Worm (Caenorhabditis elegans) whole organism, L2 larva: ENCODE measurements around the gene F43C11.4.

ENCODE experiments used
- C34F6.9 ChIP-seq: fragments of 150-350 bp; optimal IDR thresholded peaks from 2 replicates; lab custom pipeline; 2014; ENCODE audit warnings: missing biosample characterization, missing genetic modification characterization
- F13H6.1 ChIP-seq: sonication (generic microtip); optimal IDR thresholded peaks from 2 replicates; lab custom pipeline; 2016; ENCODE audit warnings: missing genetic modification characterization, missing compliant biosample characterization
- Y55F3AM.14 ChIP-seq: fragments of 200-800 bp; sonication (Bioruptor generic); optimal IDR thresholded peaks from 2 replicates; lab custom pipeline; 2018; ENCODE audit warnings: mild to moderate bottlenecking, missing genetic modification characterization, missing compliant biosample characterization
- ZK546.5 ChIP-seq: sonication (generic microtip); optimal IDR thresholded peaks from 2 replicates; lab custom pipeline; 2017; ENCODE audit warnings: missing biosample characterization, missing genetic modification characterization
- alr-1 ChIP-seq: fragments of 150-350 bp; optimal IDR thresholded peaks from 2 replicates; lab custom pipeline; 2014; ENCODE audit warnings: missing biosample characterization, missing genetic modification characterization
- ama-1 ChIP-seq: fragments of 150-350 bp; optimal IDR thresholded peaks from 2 replicates; lab custom pipeline; 2018; ENCODE audit warnings: inconsistent platforms
- blmp-1 ChIP-seq: sonication (generic microtip); optimal IDR thresholded peaks from 2 replicates; lab custom pipeline; 2017; ENCODE audit warnings: missing genetic modification characterization, mild to moderate bottlenecking, missing compliant biosample characterization, antibody characterized with exemption, moderate library complexity; ENCODE audit not compliant: insufficient read depth
- crh-2 ChIP-seq: sonication (generic microtip); optimal IDR thresholded peaks from 2 replicates; lab custom pipeline; 2017; ENCODE audit warnings: missing biosample characterization, missing genetic modification characterization
- elt-1 ChIP-seq: fragments of 150-350 bp; optimal IDR thresholded peaks from 2 replicates; lab custom pipeline; 2014; ENCODE audit warnings: missing biosample characterization, missing genetic modification characterization
- elt-3 ChIP-seq: sonication (generic microtip); optimal IDR thresholded peaks from 2 replicates; lab custom pipeline; 2017; ENCODE audit warnings: missing biosample characterization, missing genetic modification characterization
- fos-1 ChIP-seq: fragments of 150-350 bp; optimal IDR thresholded peaks from 2 replicates; lab custom pipeline; 2014; ENCODE audit warnings: missing biosample characterization, missing genetic modification characterization
- gmeb-1 ChIP-seq: fragments of 150-350 bp; optimal IDR thresholded peaks from 2 replicates; lab custom pipeline; 2014; ENCODE audit warnings: missing biosample characterization, missing genetic modification characterization
- lin-11 ChIP-seq: fragments of 150-350 bp; sonication (generic microtip); optimal IDR thresholded peaks from 2 replicates; lab custom pipeline; 2014; ENCODE audit warnings: missing biosample characterization, missing genetic modification characterization, inconsistent platforms, mixed read lengths
- lsy-2 ChIP-seq, 2 experiments: fragments of 150-350 bp in 1 of 2; sonication (generic microtip) in 1 of 2; optimal IDR thresholded peaks; 2 replicates each; lab custom pipeline; 2014 to 2017; ENCODE audit warnings: missing biosample characterization in 2 of 2, missing genetic modification characterization in 2 of 2
- mab-5 ChIP-seq: fragments of 150-350 bp; optimal IDR thresholded peaks from 2 replicates; lab custom pipeline; 2014; ENCODE audit warnings: missing biosample characterization, missing genetic modification characterization
- mdl-1 ChIP-seq, 2 experiments: fragments of 150-350 bp in 1 of 2; sonication (generic microtip) in 1 of 2; optimal IDR thresholded peaks; 2 replicates each; lab custom pipeline; 2017; ENCODE audit warnings: missing biosample characterization in 2 of 2, missing genetic modification characterization in 2 of 2
- nhr-10 ChIP-seq: sonication (generic microtip); optimal IDR thresholded peaks from 2 replicates; lab custom pipeline; 2017; ENCODE audit warnings: missing biosample characterization, missing genetic modification characterization
- nhr-12 ChIP-seq: fragments of 150-350 bp; optimal IDR thresholded peaks from 2 replicates; lab custom pipeline; 2014; ENCODE audit warnings: missing biosample characterization, missing genetic modification characterization
- nhr-21 ChIP-seq: fragments of 150-350 bp; optimal IDR thresholded peaks from 2 replicates; lab custom pipeline; 2014; ENCODE audit warnings: missing biosample characterization, missing genetic modification characterization
- nhr-25 ChIP-seq: fragments of 150-350 bp; sonication (generic microtip); optimal IDR thresholded peaks from 3 replicates; lab custom pipeline; 2014; ENCODE audit warnings: missing biosample characterization, missing genetic modification characterization
- nhr-6 ChIP-seq: fragments of 150-350 bp; optimal IDR thresholded peaks from 2 replicates; lab custom pipeline; 2014; ENCODE audit warnings: missing biosample characterization, missing genetic modification characterization
- sem-4 ChIP-seq: fragments of 150-350 bp; optimal IDR thresholded peaks from 2 replicates; lab custom pipeline; 2014; ENCODE audit warnings: missing biosample characterization, missing genetic modification reagents, missing genetic modification characterization
- skn-1 ChIP-seq: sonication (generic microtip); optimal IDR thresholded peaks from 2 replicates; lab custom pipeline; 2017; ENCODE audit warnings: missing biosample characterization, missing genetic modification characterization
- sma-3 ChIP-seq: sonication (generic microtip); optimal IDR thresholded peaks from 2 replicates; lab custom pipeline; 2016; ENCODE audit warnings: missing genetic modification reagents, missing genetic modification characterization, missing compliant biosample characterization
- sma-9 ChIP-seq, 2 experiments: fragments of 150-350 bp in 1 of 2; sonication (generic microtip) in 1 of 2; optimal IDR thresholded peaks; 2 replicates each; lab custom pipeline; 2014 to 2016; ENCODE audit warnings: missing genetic modification characterization in 2 of 2, mild to moderate bottlenecking in 1 of 2, missing biosample characterization in 1 of 2, missing compliant biosample characterization in 1 of 2, missing genetic modification reagents in 1 of 2, moderate library complexity in 1 of 2
- snpc-4 ChIP-seq: fragments of 150-350 bp; optimal IDR thresholded peaks from 2 replicates; lab custom pipeline; 2014; ENCODE audit warnings: missing biosample characterization, missing genetic modification characterization
- unc-55 ChIP-seq: fragments of 150-350 bp; sonication (generic microtip); optimal IDR thresholded peaks from 3 replicates; lab custom pipeline; 2014; ENCODE audit warnings: missing biosample characterization, missing genetic modification reagents, missing genetic modification characterization
- unc-62 ChIP-seq: fragments of 150-350 bp; optimal IDR thresholded peaks from 2 replicates; lab custom pipeline; 2014; ENCODE audit warnings: missing biosample characterization, missing genetic modification reagents, missing genetic modification characterization
- zag-1 ChIP-seq: fragments of 150-350 bp; optimal IDR thresholded peaks from 2 replicates; lab custom pipeline; 2014; ENCODE audit warnings: missing biosample characterization, missing genetic modification characterization
- ztf-1 ChIP-seq: fragments of 200-800 bp; sonication (Bioruptor generic); conservative IDR thresholded peaks from 2 replicates; pipeline ENCODE4 v1.3.6; 2022; ENCODE audit warnings: missing genetic modification characterization, missing compliant biosample characterization
- ztf-11 ChIP-seq: sonication (generic microtip); optimal IDR thresholded peaks from 2 replicates; lab custom pipeline; 2017; ENCODE audit warnings: missing biosample characterization, missing genetic modification characterization
- ztf-4 ChIP-seq: fragments of 150-350 bp; optimal IDR thresholded peaks from 2 replicates; lab custom pipeline; 2014; ENCODE audit warnings: missing biosample characterization, missing genetic modification characterization

The F43C11.4 gene

DNA sequence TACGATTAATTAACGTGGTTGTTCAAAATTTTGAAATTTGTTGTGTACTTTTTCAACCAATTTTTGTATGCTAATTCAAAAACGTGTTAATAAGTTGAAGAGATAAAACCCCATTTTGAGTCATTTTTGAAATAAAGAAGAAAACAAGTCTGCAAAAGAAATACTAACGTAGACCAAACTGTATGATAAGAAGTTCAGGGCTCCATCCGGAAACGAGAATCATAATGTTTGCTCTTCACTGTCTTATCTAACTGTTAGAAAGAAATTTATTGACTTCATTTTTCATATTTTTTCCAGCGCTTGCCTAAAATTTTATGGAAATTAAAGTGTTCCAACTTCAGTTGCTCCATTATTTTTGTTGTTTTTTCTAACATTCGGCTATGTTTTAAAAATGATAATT lies 41.3 kb upstream of the F43C11.4 start:
- TF ChIP-seq fos-1 (tag; lab: Kevin White, UChicago) (peak; percentile 62), elt-1 (tag; lab: Kevin White, UChicago) (no peak)

DNA sequence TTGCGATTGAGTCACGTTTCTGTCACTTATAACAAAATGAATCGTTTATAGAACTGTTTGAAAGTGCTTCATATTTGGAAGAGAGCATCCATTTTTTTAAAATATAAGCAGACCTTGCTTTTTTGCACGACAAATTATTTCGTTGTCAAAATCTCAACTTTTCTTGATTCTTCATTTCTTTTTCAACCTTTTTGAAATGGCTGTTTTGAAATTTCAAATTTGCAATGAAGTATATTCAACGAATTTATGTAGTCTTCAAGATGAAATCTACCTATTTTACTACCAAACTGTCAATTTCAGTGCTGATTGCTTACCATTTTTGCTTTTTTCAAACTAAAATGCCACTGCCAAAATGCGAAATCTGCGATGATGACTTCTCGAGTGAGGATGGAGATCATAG lies 40.0 kb upstream of the F43C11.4 start, which contains the start of gene B0281.3:
TSS of gene B0281.3 (plus strand) at position 301 of the 400 bp plus-strand sequence.
- TF ChIP-seq Y55F3AM.14 (GFP tag; lab: Kevin White, UChicago) (no peak), crh-2 (tag; lab: Kevin White, UChicago) (no peak), skn-1 (tag; lab: Kevin White, UChicago) (no peak), ztf-11 (tag; lab: Kevin White, UChicago) (no peak), nhr-10 (tag; lab: Kevin White, UChicago) (no peak), sma-9 (GFP tag; optimal IDR thresholded peaks at IDR 0.05; lab: Kevin White, UChicago) (no peak), sma-9 (tag; optimal IDR thresholded peaks at IDR 0.05; lab: Kevin White, UChicago) (no peak), mab-5 (tag; lab: Kevin White, UChicago) (no peak), nhr-25 (tag; lab: Kevin White, UChicago) (no peak), ama-1 (lab: Kevin White, UChicago) (no peak), nhr-21 (tag; lab: Kevin White, UChicago) (no peak), gmeb-1 (no peak), F13H6.1 (tag; lab: Kevin White, UChicago) (no peak), sem-4 (tag; lab: Kevin White, UChicago) (no peak), ZK546.5 (tag; lab: Kevin White, UChicago) (no peak), mdl-1 (tag; optimal IDR thresholded peaks at IDR 0.05; lab: Kevin White, UChicago) (no peak), ztf-1 (GFP tag; lab: Robert Waterston, UW) (no peak), sma-3 (no peak)

DNA sequence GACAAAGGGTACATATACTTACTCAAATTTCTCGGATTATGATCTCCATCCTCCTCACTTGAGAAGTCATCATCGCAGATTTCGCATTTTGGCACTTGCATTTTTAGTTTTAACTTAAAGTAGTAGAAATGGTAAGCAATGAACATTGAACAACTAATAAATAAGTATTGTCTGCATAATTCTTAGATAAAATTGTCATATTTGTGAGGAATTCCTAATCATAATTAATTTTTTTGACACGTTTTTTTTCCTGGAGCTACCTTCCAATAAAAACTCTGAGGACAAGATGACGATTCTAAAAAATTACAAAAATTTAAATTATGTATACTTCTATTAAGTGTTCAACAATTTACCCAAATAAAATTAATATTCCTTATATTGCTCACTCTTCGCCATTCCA lies 34.0 kb upstream of the F43C11.4 start, which contains the start of the genes trim-21 and B0281.1:
TSS of gene trim-21 (minus strand) at position 101 of the 400 bp plus-strand sequence.
TSS of gene B0281.1 (plus strand) at position 321 of the 400 bp plus-strand sequence.
- TF ChIP-seq ztf-11 (tag; lab: Kevin White, UChicago): no peak
- TF ChIP-seq nhr-6 (tag; lab: Kevin White, UChicago): no peak
- no peak for TF ChIP-seq unc-62 (GFP tag; lab: Kevin White, UChicago)
- TF ChIP-seq snpc-4: no peak
- no peak for TF ChIP-seq mab-5 (tag; lab: Kevin White, UChicago)
- no peak for TF ChIP-seq crh-2 (tag; lab: Kevin White, UChicago)
- no peak for TF ChIP-seq nhr-12 (tag; lab: Kevin White, UChicago)
- no peak for TF ChIP-seq elt-1 (tag; lab: Kevin White, UChicago)
- no peak for TF ChIP-seq C34F6.9
- TF ChIP-seq alr-1: no peak
- TF ChIP-seq ztf-4 (tag; lab: Kevin White, UChicago): no peak
- TF ChIP-seq lsy-2 (tag; optimal IDR thresholded peaks at IDR 0.05; lab: Kevin White, UChicago): no peak
- no peak for TF ChIP-seq skn-1 (tag; lab: Kevin White, UChicago)
- no peak for TF ChIP-seq nhr-21 (tag; lab: Kevin White, UChicago)
- TF ChIP-seq elt-3 (tag; lab: Kevin White, UChicago): no peak
- TF ChIP-seq F13H6.1 (tag; lab: Kevin White, UChicago): no peak
- TF ChIP-seq sem-4 (tag; lab: Kevin White, UChicago): no peak
- no peak for TF ChIP-seq blmp-1 (tag; lab: Kevin White, UChicago)
- no peak for TF ChIP-seq lin-11
- TF ChIP-seq, all 48 proteins: peak for 0

DNA sequence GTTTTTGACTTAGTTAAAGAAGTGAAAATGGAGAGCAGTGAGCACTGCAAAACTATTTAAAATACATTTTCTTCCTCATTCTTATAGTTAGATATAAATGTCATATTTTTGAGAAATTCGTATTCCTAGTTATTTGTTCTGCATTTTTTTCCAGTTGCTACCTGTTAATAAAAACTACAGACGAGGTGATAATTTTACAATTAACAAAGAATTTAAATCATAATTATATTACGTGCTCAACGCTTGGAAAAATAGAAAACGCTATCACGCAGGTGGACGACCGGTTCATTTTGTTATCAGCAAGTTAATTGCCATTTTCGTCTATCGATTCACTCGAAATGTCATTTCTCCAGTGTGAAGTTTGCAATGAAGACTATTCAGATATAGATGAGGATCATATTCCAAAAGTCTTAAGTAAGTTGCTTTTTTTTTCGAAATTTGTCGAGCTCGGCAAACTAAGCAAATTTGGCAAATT lies 28.9 kb upstream of the F43C11.4 start, which contains the start of the genes ZK1240.5 and ZK1240.9:
TSS of gene ZK1240.5 (minus strand) at position 51 of the 475 bp plus-strand sequence.
TSS of gene ZK1240.9 (plus strand) at position 307 of the 475 bp plus-strand sequence.
- TF ChIP-seq fos-1 (tag; lab: Kevin White, UChicago) (peak; percentile 21), elt-1 (tag; lab: Kevin White, UChicago) (no peak)

DNA sequence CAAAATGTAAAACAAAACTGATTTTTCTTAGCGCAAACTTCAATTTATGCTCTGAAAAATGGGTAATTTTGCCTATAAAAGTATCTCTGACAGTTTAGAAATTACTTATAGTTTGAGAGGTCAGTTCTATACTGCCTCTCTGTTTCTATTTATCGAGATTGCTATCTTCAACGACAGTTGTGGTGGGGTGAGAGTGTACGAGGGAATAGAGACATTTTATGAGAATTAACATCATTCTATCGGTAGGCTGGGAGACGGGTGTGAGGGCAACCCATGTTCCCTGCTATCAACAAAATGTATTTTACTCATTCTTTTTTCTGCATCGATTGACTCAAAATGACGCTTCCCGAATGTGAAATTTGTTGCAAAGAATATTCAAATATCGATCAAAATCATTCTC lies 26.7 kb upstream of the F43C11.4 start, which contains the start of gene ZK1240.3:
TSS of gene ZK1240.3 (plus strand) at position 238 of the 400 bp plus-strand sequence.
- TF ChIP-seq zag-1 (tag; lab: Kevin White, UChicago) (no peak), Y55F3AM.14 (GFP tag; lab: Kevin White, UChicago) (no peak), elt-3 (tag; lab: Kevin White, UChicago) (no peak), fos-1 (tag; lab: Kevin White, UChicago) (peak; percentile 87), lin-11 (no peak), unc-55 (no peak), ama-1 (lab: Kevin White, UChicago) (no peak)
